Fruit fly (Drosophila melanogaster) whole organism, prepupa: ENCODE measurements around the gene zye.

Experiments used
- CG10669 ChIP-seq: fragments of 200-800 bp; sonication (Bioruptor generic); optimal IDR thresholded peaks from 3 replicates; lab custom pipeline; 2018; ENCODE audit warnings: missing biosample characterization, mild to moderate bottlenecking, missing genetic modification characterization, moderate library complexity
- CG11294 ChIP-seq: fragments of 200-800 bp; sonication (Bioruptor generic); IDR thresholded peaks from 2 replicates; pipeline ENCODE4 v1.3.6; 2022; ENCODE audit warnings: missing biosample characterization, missing genetic modification characterization
- CG11762 ChIP-seq: fragments of 200-800 bp; sonication (Bioruptor generic); optimal IDR thresholded peaks from 3 replicates; lab custom pipeline; 2016; ENCODE audit warnings: missing biosample characterization, missing genetic modification characterization; ENCODE audit not compliant: insufficient read depth
- CG15336 ChIP-seq: fragments of 200-800 bp; sonication (Bioruptor generic); IDR thresholded peaks from 2 replicates; pipeline ENCODE4 v1.3.6; 2022; ENCODE audit warnings: missing biosample characterization, missing genetic modification characterization
- CG16779 ChIP-seq: fragments of 200-800 bp; sonication (Bioruptor generic); optimal IDR thresholded peaks from 3 replicates; lab custom pipeline; 2017; ENCODE audit warnings: missing biosample characterization, mild to moderate bottlenecking, missing genetic modification characterization
- CG31627 ChIP-seq: fragments of 200-800 bp; sonication (Bioruptor generic); optimal IDR thresholded peaks from 3 replicates; lab custom pipeline; 2016; ENCODE audit warnings: missing biosample characterization, missing genetic modification characterization
- CG34406 ChIP-seq: fragments of 200-800 bp; sonication (Bioruptor generic); optimal IDR thresholded peaks from 3 replicates; lab custom pipeline; 2016; ENCODE audit warnings: missing biosample characterization, missing genetic modification characterization
- CG3919 ChIP-seq: fragments of 200-800 bp; sonication (Bioruptor generic); optimal IDR thresholded peaks from 3 replicates; lab custom pipeline; 2016; ENCODE audit warnings: missing biosample characterization, missing genetic modification characterization
- CG4318 ChIP-seq: fragments of 200-800 bp; sonication (Bioruptor generic); optimal IDR thresholded peaks from 3 replicates; lab custom pipeline; 2017; ENCODE audit warnings: missing biosample characterization, mild to moderate bottlenecking, missing genetic modification characterization
- CG6163 ChIP-seq: fragments of 200-800 bp; sonication (Bioruptor generic); IDR thresholded peaks from 3 replicates; pipeline ENCODE4 v1.3.6; 2022; ENCODE audit warnings: missing biosample characterization, missing genetic modification characterization
- CG6276 ChIP-seq: fragments of 200-800 bp; sonication (Bioruptor generic); optimal IDR thresholded peaks from 2 replicates; lab custom pipeline; 2017; ENCODE audit warnings: missing biosample characterization, mild to moderate bottlenecking, missing genetic modification characterization
- CG8319 ChIP-seq: fragments of 200-800 bp; sonication (Bioruptor generic); optimal IDR thresholded peaks from 3 replicates; lab custom pipeline; 2016; ENCODE audit warnings: missing biosample characterization, missing genetic modification characterization
- CG8632 ChIP-seq: fragments of 200-800 bp; sonication (Bioruptor generic); optimal IDR thresholded peaks from 3 replicates; lab custom pipeline; 2016; ENCODE audit warnings: missing biosample characterization, missing genetic modification characterization
- CG9139 ChIP-seq: fragments of 200-800 bp; sonication (Bioruptor generic); optimal IDR thresholded peaks from 3 replicates; lab custom pipeline; 2017; ENCODE audit warnings: missing biosample characterization, mild to moderate bottlenecking, missing genetic modification characterization
- Eip78C ChIP-seq: fragments of 200-800 bp; sonication (Bioruptor generic); peaks from one replicate; lab custom pipeline; 2016; ENCODE audit warnings: missing biosample characterization, missing genetic modification characterization
- Eip93F ChIP-seq: fragments of 200-800 bp; sonication (Bioruptor generic); optimal IDR thresholded peaks from 2 replicates; lab custom pipeline; 2016; ENCODE audit warnings: missing biosample characterization, mild to moderate bottlenecking, missing genetic modification characterization
- Ets21C ChIP-seq: fragments of 200-800 bp; sonication (Bioruptor generic); optimal IDR thresholded peaks from 3 replicates; lab custom pipeline; 2016; ENCODE audit warnings: missing biosample characterization, missing genetic modification characterization
- Ets96B ChIP-seq: fragments of 200-800 bp; optimal IDR thresholded peaks from 2 replicates; lab custom pipeline; 2019; ENCODE audit warnings: missing biosample characterization, mild to moderate bottlenecking, missing genetic modification characterization, moderate library complexity
- Hr39 ChIP-seq: fragments of 200-800 bp; sonication (Bioruptor generic); optimal IDR thresholded peaks from 2 replicates; lab custom pipeline; 2016; ENCODE audit warnings: missing biosample characterization, missing genetic modification characterization
- Hr4 ChIP-seq: fragments of 200-800 bp; sonication (Bioruptor generic); optimal IDR thresholded peaks from 3 replicates; lab custom pipeline; 2016; ENCODE audit warnings: missing biosample characterization, missing genetic modification characterization
- Lpt ChIP-seq: fragments of 200-800 bp; sonication (Bioruptor generic); optimal IDR thresholded peaks from 3 replicates; lab custom pipeline; 2016; ENCODE audit warnings: missing biosample characterization, missing genetic modification characterization
- Met ChIP-seq: fragments of 200-800 bp; sonication (Bioruptor generic); optimal IDR thresholded peaks from 3 replicates; lab custom pipeline; 2016; ENCODE audit warnings: missing biosample characterization, missing genetic modification characterization
- OdsH ChIP-seq: fragments of 200-800 bp; sonication (Bioruptor generic); optimal IDR thresholded peaks from 3 replicates; lab custom pipeline; 2016; ENCODE audit warnings: missing biosample characterization, missing genetic modification characterization
- Smox ChIP-seq: fragments of 200-800 bp; sonication (Bioruptor generic); optimal IDR thresholded peaks from 3 replicates; lab custom pipeline; 2016; ENCODE audit warnings: missing biosample characterization, missing genetic modification characterization
- Sox14 ChIP-seq: fragments of 200-800 bp; sonication (Bioruptor generic); optimal IDR thresholded peaks from 3 replicates; lab custom pipeline; 2016; ENCODE audit warnings: missing biosample characterization, missing genetic modification characterization
- achi ChIP-seq: fragments of 200-800 bp; sonication (Bioruptor generic); optimal IDR thresholded peaks from 3 replicates; lab custom pipeline; 2016; ENCODE audit warnings: missing biosample characterization, missing genetic modification characterization
- cyc ChIP-seq: fragments of 200-800 bp; sonication (Bioruptor generic); optimal IDR thresholded peaks from 3 replicates; lab custom pipeline; 2016; ENCODE audit warnings: missing biosample characterization, missing genetic modification characterization
- dac ChIP-seq: fragments of 200-800 bp; sonication (Bioruptor generic); optimal IDR thresholded peaks from 2 replicates; lab custom pipeline; 2017; ENCODE audit warnings: missing biosample characterization, mild to moderate bottlenecking, missing genetic modification characterization
- esn ChIP-seq: fragments of 200-800 bp; sonication (Bioruptor generic); optimal IDR thresholded peaks from 2 replicates; lab custom pipeline; 2016; ENCODE audit warnings: missing biosample characterization, mild to moderate bottlenecking, missing genetic modification characterization, moderate library complexity
- fkh ChIP-seq: fragments of 200-800 bp; sonication (Bioruptor generic); optimal IDR thresholded peaks from 3 replicates; lab custom pipeline; 2017; ENCODE audit warnings: missing biosample characterization, mild to moderate bottlenecking, missing genetic modification characterization, moderate library complexity
- net ChIP-seq: fragments of 200-800 bp; sonication (Bioruptor generic); optimal IDR thresholded peaks from 3 replicates; lab custom pipeline; 2016; ENCODE audit warnings: missing biosample characterization, missing genetic modification characterization
- pdm3 ChIP-seq: fragments of 200-800 bp; sonication (Bioruptor generic); optimal IDR thresholded peaks from 3 replicates; lab custom pipeline; 2016; ENCODE audit warnings: missing biosample characterization, missing genetic modification characterization
- salr ChIP-seq, 2 experiments: fragments of 200-800 bp; sonication (Bioruptor generic); optimal IDR thresholded peaks; 3 replicates each; lab custom pipeline; 2016 to 2018; ENCODE audit warnings: missing biosample characterization in 2 of 2, missing genetic modification characterization in 2 of 2, mild to moderate bottlenecking in 1 of 2
- spab ChIP-seq: fragments of 200-800 bp; sonication (Bioruptor generic); optimal IDR thresholded peaks from 2 replicates; lab custom pipeline; 2017; ENCODE audit warnings: missing biosample characterization, mild to moderate bottlenecking, missing genetic modification characterization, missing genetic modification reagents
- ss ChIP-seq, 2 experiments: fragments of 200-800 bp; sonication (Bioruptor generic); optimal IDR thresholded peaks; 2 replicates in 1 of 2; 3 replicates in 1 of 2; lab custom pipeline; 2017 to 2018; ENCODE audit warnings: mild to moderate bottlenecking in 2 of 2, missing biosample characterization in 2 of 2, missing genetic modification characterization in 2 of 2, moderate library complexity in 1 of 2
- svp ChIP-seq: fragments of 200-800 bp; sonication (Bioruptor generic); peaks from one replicate; lab custom pipeline; 2016; ENCODE audit warnings: missing biosample characterization, missing genetic modification characterization
- vri ChIP-seq: fragments of 200-800 bp; sonication (Bioruptor generic); optimal IDR thresholded peaks from 3 replicates; lab custom pipeline; 2016; ENCODE audit warnings: missing biosample characterization, mild to moderate bottlenecking, missing genetic modification characterization

Gene zye

DNA sequence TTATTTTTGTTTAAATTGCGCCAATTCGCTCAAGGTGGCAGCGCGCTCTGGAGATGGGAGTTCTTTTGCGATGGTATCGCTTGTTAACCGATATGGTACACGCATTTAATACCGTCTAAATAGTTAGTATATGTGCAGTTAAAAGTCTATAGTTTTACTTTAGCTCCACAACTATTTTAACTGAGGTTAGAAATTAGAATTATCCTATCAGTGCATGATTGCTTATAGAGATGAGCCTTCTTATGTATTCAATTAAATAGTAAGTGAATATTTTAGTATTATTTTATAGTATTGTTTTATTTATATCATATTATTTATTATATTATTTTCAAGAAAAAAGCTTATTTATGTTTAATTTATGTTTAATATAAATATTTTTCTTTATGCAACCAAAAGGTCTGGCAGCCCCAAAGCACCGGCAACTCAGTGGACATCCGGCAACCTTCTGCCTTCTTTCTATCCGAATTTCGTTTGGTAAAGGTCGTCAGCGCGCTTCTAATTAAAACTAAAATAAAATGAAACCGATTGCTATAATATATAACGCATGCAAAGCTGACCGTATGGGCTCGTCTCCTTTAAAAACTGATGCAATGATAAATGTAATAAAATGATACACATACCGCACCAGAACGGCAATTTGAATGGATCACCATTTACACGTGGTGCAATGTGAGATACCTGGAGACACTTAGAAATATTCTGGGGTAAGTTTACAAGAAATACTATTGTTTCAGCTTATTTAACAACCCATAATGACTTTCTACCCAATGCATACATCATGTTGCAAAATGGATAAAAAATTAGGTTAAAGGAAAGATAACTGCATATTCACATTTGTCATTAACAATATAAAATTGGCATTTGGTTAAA, 39.6 kb downstream of the zye start, which contains the start of gene CG5199 (continued):
- no peak for TF ChIP-seq CG6276 (GFP tag; lab: Kevin White, UChicago)
- TF ChIP-seq Eip78C (GFP tag; lab: Kevin White, UChicago) = no peak
- no peak for TF ChIP-seq fkh (GFP tag; lab: Kevin White, UChicago)
- peak; percentile 84 for TF ChIP-seq svp (GFP tag; lab: Kevin White, UChicago)
- TF ChIP-seq ss (GFP tag; optimal IDR thresholded peaks at IDR 0.05; lab: Kevin White, UChicago) = no peak
- TF ChIP-seq CG4318 (GFP tag; lab: Kevin White, UChicago) = peak; percentile 49
- 0 out of 2 replicates have a peak, but pooled peaks have one; percentile 21 for TF ChIP-seq CG15336 (GFP tag; lab: Robert Waterston, UW)
- TF ChIP-seq CG16779 (tag; lab: Kevin White, UChicago) = no peak
- TF ChIP-seq CG6163 = peak; percentile 42; the same call in 1 of the 3 replicates
- TF ChIP-seq CG31627 (GFP tag; lab: Kevin White, UChicago) = peak; percentile 52
- peak; percentile 49 for TF ChIP-seq CG10669
- TF ChIP-seq net (GFP tag; lab: Kevin White, UChicago) = no peak
- TF ChIP-seq Ets21C (GFP tag; lab: Kevin White, UChicago) = no peak
- TF ChIP-seq CG8632 (GFP tag; lab: Kevin White, UChicago) = peak; percentile 33
- TF ChIP-seq CG3919 (GFP tag; lab: Kevin White, UChicago) = peak; percentile 68
- TF ChIP-seq pdm3 (GFP tag; lab: Kevin White, UChicago) = no peak
- TF ChIP-seq CG11294 (GFP tag; lab: Robert Waterston, UW) = peak; percentile 48; the same call in 1 of the 2 replicates
- TF ChIP-seq Hr4 (GFP tag; lab: Kevin White, UChicago) = peak; percentile 12
- no peak for TF ChIP-seq spab
- peak; percentile 45 for TF ChIP-seq CG11762
- TF ChIP-seq Smox = no peak
- TF ChIP-seq CG9139 = no peak
- TF ChIP-seq Ets96B (tag; lab: Kevin White, UChicago) = peak; percentile 71
- TF ChIP-seq Eip93F = no peak
- TF ChIP-seq CG8319 (GFP tag; lab: Kevin White, UChicago) = no peak

DNA sequence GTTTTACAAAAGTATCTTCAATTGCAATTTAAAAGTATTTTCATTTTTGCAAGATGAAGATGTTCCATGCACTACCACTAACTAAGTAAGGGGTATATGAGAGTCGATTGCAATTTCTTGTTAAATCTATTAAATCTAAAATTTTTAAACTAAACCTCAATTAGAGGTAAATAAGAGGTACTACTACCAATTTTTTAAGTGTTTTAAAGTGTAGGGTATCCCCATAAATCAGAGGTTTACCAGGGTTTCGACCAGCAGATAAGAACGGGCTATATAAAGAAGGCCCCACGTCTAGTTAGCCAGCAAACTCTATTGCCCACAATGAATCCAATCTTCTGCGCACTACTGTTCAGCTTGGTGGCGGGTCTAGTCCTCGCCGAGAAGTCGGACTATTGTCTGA, 47.0 kb downstream of the zye start, which contains the start of gene mag:
mag (plus strand) TSS at position 301 of the 400 bp plus-strand sequence.
- TF ChIP-seq cyc (no peak), ss (GFP tag; optimal IDR thresholded peaks at IDR 0.05; lab: Kevin White, UChicago) (no peak), Hr4 (GFP tag; lab: Kevin White, UChicago) (no peak), Met (GFP tag; lab: Kevin White, UChicago) (no peak), CG8632 (GFP tag; lab: Kevin White, UChicago) (no peak), Lpt (no peak), pdm3 (GFP tag; lab: Kevin White, UChicago) (no peak), vri (no peak), Hr39 (GFP tag; lab: Kevin White, UChicago) (no peak), dac (no peak), OdsH (GFP tag; lab: Kevin White, UChicago) (no peak), esn (GFP tag; lab: Kevin White, UChicago) (no peak), achi (GFP tag; lab: Kevin White, UChicago) (no peak), Sox14 (no peak), salr (GFP tag; optimal IDR thresholded peaks at IDR 0.05; lab: Kevin White, UChicago) (no peak), CG34406 (no peak)

DNA sequence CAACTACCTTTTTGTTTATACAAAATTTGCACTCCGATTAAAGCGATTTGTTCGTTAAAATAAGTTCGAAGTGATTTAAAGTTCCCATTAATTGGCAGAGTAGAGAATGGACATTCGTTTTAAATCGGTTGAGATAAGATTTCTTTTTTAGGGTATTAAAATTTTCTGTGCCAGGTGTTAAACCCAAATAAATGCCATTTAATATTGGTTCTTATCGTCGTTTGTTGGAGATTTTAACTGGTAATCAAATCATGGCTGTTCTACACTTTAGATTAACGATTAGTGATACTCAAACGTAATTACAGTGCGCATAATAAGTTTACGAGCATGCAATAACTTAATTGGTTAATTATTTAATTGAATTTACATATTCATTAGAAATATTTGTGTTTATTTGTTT, 49.0 kb downstream of the zye start:
- TF ChIP-seq svp (GFP tag; lab: Kevin White, UChicago) = no peak
